Worm (Caenorhabditis elegans) whole organism, L4 larva: ENCODE data around the gene igcm-4.
"Not testable (repeated sequence)": the region's sequence is repeated elsewhere in the genome, so short reads cannot be mapped to it uniquely, and the experiment has no call there.

Experiments
- D1046.2 ChIP-seq: fragments of 200-800 bp; sonication (Bioruptor generic); IDR thresholded peaks from 2 replicates; pipeline ENCODE4 v1.3.6; 2022; ENCODE audit warnings: missing genetic modification characterization, missing compliant biosample characterization
- F26F4.8 ChIP-seq: fragments of 200-800 bp; sonication (Bioruptor generic); conservative IDR thresholded peaks from 2 replicates; pipeline ENCODE4 v1.3.6; 2022; ENCODE audit warnings: missing genetic modification characterization, missing compliant biosample characterization
- F37D6.2 ChIP-seq: sonication (generic microtip); optimal IDR thresholded peaks from 2 replicates; lab custom pipeline; 2016; ENCODE audit warnings: mild to moderate bottlenecking, missing genetic modification characterization, missing compliant biosample characterization
- Y105C5A.15 ChIP-seq: fragments of 200-800 bp; sonication (Bioruptor generic); IDR thresholded peaks from 2 replicates; pipeline ENCODE4 v1.3.6; 2022; ENCODE audit warnings: missing genetic modification characterization, missing compliant biosample characterization
- aha-1 ChIP-seq: fragments of 150-350 bp; peaks from one replicate; lab custom pipeline; 2014; ENCODE audit warnings: missing biosample characterization, missing genetic modification characterization
- ceh-32 ChIP-seq: sonication (generic microtip); optimal IDR thresholded peaks from 2 replicates; lab custom pipeline; 2016; ENCODE audit warnings: mild to moderate bottlenecking, missing genetic modification characterization, missing compliant biosample characterization; ENCODE audit not compliant: poor library complexity
- ceh-44 ChIP-seq: fragments of 200-800 bp; sonication (Bioruptor generic); IDR thresholded peaks from 2 replicates; pipeline ENCODE4 v1.3.6; 2022; ENCODE audit warnings: missing genetic modification reagents, missing genetic modification characterization, missing compliant biosample characterization
- daf-12 ChIP-seq: fragments of 150-350 bp; optimal IDR thresholded peaks from 2 replicates; lab custom pipeline; 2014; ENCODE audit warnings: missing biosample characterization, missing genetic modification reagents, missing genetic modification characterization
- daf-16 ChIP-seq, 3 experiments: sonication (generic microtip); optimal IDR thresholded peaks; 2 replicates each; lab custom pipeline; 2016 to 2017; ENCODE audit warnings: missing genetic modification characterization in 3 of 3, missing genetic modification reagents in 3 of 3, mild to moderate bottlenecking in 2 of 3, missing compliant biosample characterization in 2 of 3, missing biosample characterization in 1 of 3, moderate library complexity in 1 of 3
- dmd-6 ChIP-seq: fragments of 200-800 bp; sonication (Bioruptor generic); IDR thresholded peaks from 2 replicates; pipeline ENCODE4 v1.3.6; 2022; ENCODE audit warnings: missing genetic modification reagents, missing genetic modification characterization, missing compliant biosample characterization
- dve-1 ChIP-seq: sonication (generic microtip); optimal IDR thresholded peaks from 2 replicates; lab custom pipeline; 2017; ENCODE audit warnings: antibody characterized with exemption, mild to moderate bottlenecking, missing genetic modification characterization, missing compliant biosample characterization; ENCODE audit not compliant: insufficient read depth
- egl-27 ChIP-seq: sonication (generic microtip); optimal IDR thresholded peaks from 3 replicates; lab custom pipeline; 2017; ENCODE audit warnings: missing biosample characterization, missing genetic modification reagents, missing genetic modification characterization
- gei-8 ChIP-seq: fragments of 200-800 bp; sonication (Bioruptor generic); optimal IDR thresholded peaks from 2 replicates; lab custom pipeline; 2018; ENCODE audit warnings: mild to moderate bottlenecking, missing genetic modification characterization, missing compliant biosample characterization
- hlh-11 ChIP-seq: fragments of 200-800 bp; sonication (Bioruptor generic); optimal IDR thresholded peaks from 2 replicates; lab custom pipeline; 2018; ENCODE audit warnings: mild to moderate bottlenecking, missing genetic modification characterization, missing compliant biosample characterization
- lsy-2 ChIP-seq, 2 experiments: fragments of 150-350 bp in 1 of 2; sonication (generic microtip) in 1 of 2; optimal IDR thresholded peaks; 2 replicates each; lab custom pipeline; 2014 to 2017; ENCODE audit warnings: missing biosample characterization in 2 of 2, missing genetic modification characterization in 2 of 2
- mdl-1 ChIP-seq, 2 experiments: fragments of 150-350 bp in 1 of 2; sonication (generic microtip) in 1 of 2; optimal IDR thresholded peaks; 2 replicates each; lab custom pipeline; 2014 to 2017; ENCODE audit warnings: missing biosample characterization in 2 of 2, missing genetic modification characterization in 2 of 2
- mdt-29 ChIP-seq: fragments of 200-800 bp; sonication (Bioruptor generic); IDR thresholded peaks from 2 replicates; pipeline ENCODE4 v1.3.6; 2022; ENCODE audit warnings: missing genetic modification reagents, missing genetic modification characterization, missing compliant biosample characterization
- mep-1 ChIP-seq: fragments of 150-350 bp; sonication (generic microtip); optimal IDR thresholded peaks from 3 replicates; lab custom pipeline; 2014; ENCODE audit warnings: missing biosample characterization, missing genetic modification characterization
- mxl-3 ChIP-seq: fragments of 200-800 bp; sonication (Bioruptor generic); optimal IDR thresholded peaks from 2 replicates; lab custom pipeline; 2018; ENCODE audit warnings: mild to moderate bottlenecking, missing genetic modification characterization, missing compliant biosample characterization
- nhr-111 ChIP-seq: fragments of 200-800 bp; sonication (Bioruptor generic); optimal IDR thresholded peaks from 2 replicates; lab custom pipeline; 2018; ENCODE audit warnings: mild to moderate bottlenecking, missing genetic modification characterization, missing compliant biosample characterization
- nhr-28 ChIP-seq: fragments of 150-350 bp; optimal IDR thresholded peaks from 2 replicates; lab custom pipeline; 2014; ENCODE audit warnings: missing biosample characterization, missing genetic modification characterization
- nhr-41 ChIP-seq: fragments of 200-800 bp; sonication (Bioruptor generic); IDR thresholded peaks from 2 replicates; pipeline ENCODE4 v1.3.6; 2022; ENCODE audit warnings: missing genetic modification reagents, missing genetic modification characterization, missing compliant biosample characterization
- nhr-77 ChIP-seq: fragments of 150-350 bp; optimal IDR thresholded peaks from 2 replicates; lab custom pipeline; 2014; ENCODE audit warnings: missing biosample characterization, missing genetic modification characterization
- php-3 ChIP-seq: fragments of 200-800 bp; sonication (Bioruptor generic); IDR thresholded peaks from 2 replicates; pipeline ENCODE4 v1.3.6; 2022; ENCODE audit warnings: missing genetic modification reagents, missing genetic modification characterization, missing compliant biosample characterization
- pqm-1 ChIP-seq: sonication (generic microtip); optimal IDR thresholded peaks from 2 replicates; lab custom pipeline; 2017; ENCODE audit warnings: missing biosample characterization, missing genetic modification characterization
- saeg-2 ChIP-seq: fragments of 200-800 bp; sonication (Bioruptor generic); IDR thresholded peaks from 2 replicates; pipeline ENCODE4 v1.3.6; 2022; ENCODE audit warnings: missing genetic modification reagents, missing genetic modification characterization, missing compliant biosample characterization
- set-16 ChIP-seq: fragments of 200-800 bp; sonication (Bioruptor generic); IDR thresholded peaks from 2 replicates; pipeline ENCODE4 v1.3.6; 2022; ENCODE audit warnings: missing genetic modification reagents, missing genetic modification characterization, missing compliant biosample characterization
- spr-3 ChIP-seq: fragments of 200-800 bp; sonication (Bioruptor generic); optimal IDR thresholded peaks from 2 replicates; lab custom pipeline; 2018; ENCODE audit warnings: mild to moderate bottlenecking, missing genetic modification characterization, missing compliant biosample characterization
- tra-1 ChIP-seq: fragments of 200-800 bp; sonication (Bioruptor generic); IDR thresholded peaks from 2 replicates; pipeline ENCODE4 v1.3.6; 2022; ENCODE audit warnings: missing genetic modification reagents, missing genetic modification characterization, missing compliant biosample characterization
- unc-130 ChIP-seq: sonication (generic microtip); optimal IDR thresholded peaks from 2 replicates; lab custom pipeline; 2016; ENCODE audit warnings: missing genetic modification reagents, missing genetic modification characterization, missing compliant biosample characterization
- unc-39 ChIP-seq: sonication (generic microtip); optimal IDR thresholded peaks from 2 replicates; lab custom pipeline; 2017; ENCODE audit warnings: missing biosample characterization, missing genetic modification characterization
- unc-62 ChIP-seq, 3 experiments: fragments of 150-350 bp in 1 of 3; sonication (generic microtip); optimal IDR thresholded peaks in 2 of 3; peaks in 1 of 3; 1 replicate in 1 of 3; 2 replicates in 2 of 3; lab custom pipeline; 2014 to 2017; ENCODE audit warnings: missing biosample characterization in 3 of 3, missing genetic modification characterization in 3 of 3, missing genetic modification reagents in 3 of 3, missing genotype in 1 of 3
- ztf-11 ChIP-seq: fragments of 150-350 bp; optimal IDR thresholded peaks from 2 replicates; lab custom pipeline; 2014; ENCODE audit warnings: missing biosample characterization, missing genetic modification characterization
- ztf-7 ChIP-seq: fragments of 150-350 bp; optimal IDR thresholded peaks from 2 replicates; lab custom pipeline; 2014; ENCODE audit warnings: missing biosample characterization, missing genetic modification characterization

The igcm-4 gene

DNA sequence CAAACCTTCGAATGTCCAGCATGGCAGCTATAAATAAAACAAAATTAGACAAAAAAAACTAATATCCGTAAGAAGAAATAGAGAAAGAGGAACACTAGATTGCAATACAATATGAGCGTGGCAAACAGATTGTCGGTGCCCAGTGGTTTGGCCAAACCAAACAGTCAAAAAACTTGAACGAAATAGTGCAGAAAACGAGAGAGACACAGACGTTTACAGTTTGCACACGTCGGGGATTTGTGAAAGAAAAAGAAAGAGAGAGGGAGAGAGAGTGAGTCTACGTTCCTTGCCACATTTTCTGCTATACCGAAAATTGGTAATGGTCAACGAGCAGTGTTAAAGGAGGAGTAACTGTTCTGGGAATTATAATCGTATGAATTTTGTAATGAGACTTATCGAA is 11.0 kb downstream of the igcm-4 start, which contains the start of gene ergi-1 (continued):
- TF ChIP-seq saeg-2 (GFP tag; lab: Robert Waterston, UW) = no peak
- TF ChIP-seq tra-1 (GFP tag; lab: Robert Waterston, UW) = no peak
- TF ChIP-seq D1046.2 (GFP tag; lab: Robert Waterston, UW) = no peak

DNA sequence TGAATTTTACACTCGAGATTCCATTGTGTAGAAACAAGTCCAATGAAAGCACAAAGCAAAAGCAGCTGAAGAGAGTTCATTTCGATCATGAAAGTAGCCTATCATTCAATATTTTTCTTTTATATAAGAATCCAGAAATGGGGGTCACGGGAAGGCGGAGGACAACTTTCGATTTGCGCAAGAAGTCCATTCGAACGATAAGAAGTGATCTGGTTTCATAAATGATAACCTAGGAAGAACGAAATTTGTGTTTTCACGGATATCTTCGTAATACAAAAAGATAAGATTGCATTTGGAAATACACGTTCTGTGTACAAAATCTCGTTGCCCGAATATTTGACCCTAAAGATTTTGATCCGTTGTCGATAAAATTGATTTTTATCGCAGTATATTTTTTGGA is 14.7 kb downstream of the igcm-4 start, which contains the start of gene Y102A11A.5:
TSS of gene Y102A11A.5 (minus strand) at position 175 of the 400 bp plus-strand sequence.
- TF ChIP-seq nhr-28 (tag; lab: Kevin White, UChicago) = peak; percentile 36
- no peak for TF ChIP-seq mdl-1 (tag; optimal IDR thresholded peaks at IDR 0.05; lab: Kevin White, UChicago)
- TF ChIP-seq unc-39 = no peak
- no peak for TF ChIP-seq nhr-41 (GFP tag; lab: Robert Waterston, UW)
- no peak for TF ChIP-seq daf-12 (tag; lab: Kevin White, UChicago)
- TF ChIP-seq mxl-3 = no peak
- no peak for TF ChIP-seq unc-62 (GFP tag; optimal IDR thresholded peaks at IDR 0.05 in 1 of 2; lab: Kevin White, UChicago)
- TF ChIP-seq unc-62 (tag; optimal IDR thresholded peaks at IDR 0.05; lab: Kevin White, UChicago) = no peak
- TF ChIP-seq, all 104 proteins: peak for 1

DNA sequence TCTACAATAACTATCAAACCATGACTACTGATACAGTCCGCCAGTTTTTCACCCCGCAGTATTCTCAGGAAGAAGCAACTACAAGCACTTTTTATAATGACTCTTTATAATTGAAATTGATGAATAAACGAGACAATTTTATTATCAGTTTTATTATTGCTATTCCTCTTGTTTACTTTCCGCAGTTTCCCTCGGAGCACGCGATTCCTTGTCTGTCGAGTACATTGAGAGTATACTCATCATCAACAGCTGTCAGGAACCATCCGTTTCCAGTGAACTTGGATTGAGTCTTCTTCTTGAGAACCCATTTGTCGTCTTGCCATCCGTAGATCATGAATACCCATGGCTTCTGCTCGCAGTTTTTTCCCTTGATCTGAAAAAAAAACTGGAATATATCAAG is 15.3 kb downstream of the igcm-4 start:
- no peak for TF ChIP-seq set-16 (GFP tag; lab: Robert Waterston, UW)
- TF ChIP-seq nhr-77 (tag; lab: Kevin White, UChicago) = no peak
- 0 out of 2 replicates have a peak, but pooled peaks have one; percentile 12 for TF ChIP-seq php-3 (GFP tag; lab: Robert Waterston, UW)
- TF ChIP-seq daf-16 (GFP tag; optimal IDR thresholded peaks at IDR 0.05; lab: Kevin White, UChicago) = no peak
- TF ChIP-seq daf-16 (tag; optimal IDR thresholded peaks at IDR 0.05; lab: Kevin White, UChicago) = peak; percentile 93
- TF ChIP-seq mdt-29 = no peak
- TF ChIP-seq Y105C5A.15 (GFP tag; lab: Robert Waterston, UW) = no peak
- peak; percentile 34 for TF ChIP-seq aha-1 (tag; lab: Kevin White, UChicago)

- TF ChIP-seq gei-8; dve-1 (tag; lab: Kevin White, UChicago); ztf-7 (tag; lab: Kevin White, UChicago): not testable (repeated sequence)
- TF ChIP-seq, all 104 proteins: peak for 0; not testable (repeated sequence) for 104
These were observed 19.8 kb downstream of the igcm-4 start, which contains the start of gene Y102A11A.2 for ce11 chrX:2026342-2026741. TSS of gene Y102A11A.2 (plus strand) at chrX:2026642.

ce11 chrX:2025405-2025804 is 20.8 kb downstream of the igcm-4 start:
- TF ChIP-seq hlh-11 = peak; percentile 10
- peak; percentile 71 for TF ChIP-seq dmd-6
- TF ChIP-seq php-3 (GFP tag; lab: Robert Waterston, UW) = peak; percentile 67; the same call in 1 of the 2 replicates
- TF ChIP-seq daf-16 (GFP tag; optimal IDR thresholded peaks at IDR 0.05; lab: Kevin White, UChicago) = not testable (repeated sequence)
- TF ChIP-seq daf-16 (tag; optimal IDR thresholded peaks at IDR 0.05; lab: Kevin White, UChicago) = peak; percentile 28
- TF ChIP-seq tra-1 (GFP tag; lab: Robert Waterston, UW) = peak; percentile 64; the same call in 1 of the 2 replicates

DNA sequence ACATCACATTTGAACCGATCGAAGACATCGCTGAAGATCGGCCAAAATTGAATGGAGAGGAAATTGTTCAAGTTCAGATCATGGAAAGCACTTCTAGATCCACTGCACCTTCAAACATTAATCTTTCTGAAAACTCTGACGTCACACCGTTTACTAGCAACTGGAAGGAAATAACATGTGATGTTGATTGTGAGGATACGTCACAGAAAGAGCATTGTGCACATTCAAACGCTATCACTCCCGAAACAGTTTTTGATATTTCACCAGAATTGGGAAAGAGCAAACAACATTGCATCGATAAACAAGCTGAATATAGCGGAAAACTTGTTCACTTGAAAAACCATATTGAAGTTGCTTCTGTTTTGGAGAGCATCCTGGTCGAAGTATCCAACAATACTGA is 24.6 kb downstream of the igcm-4 start:
- TF ChIP-seq ceh-44 (GFP tag; lab: Robert Waterston, UW) (no peak), F37D6.2 (tag; lab: Kevin White, UChicago) (no peak), ceh-32 (tag; lab: Kevin White, UChicago) (no peak), nhr-111 (GFP tag; lab: Kevin White, UChicago) (no peak), dve-1 (tag; lab: Kevin White, UChicago) (peak; percentile 29), nhr-77 (tag; lab: Kevin White, UChicago) (peak; percentile 55), ztf-11 (tag; lab: Kevin White, UChicago) (no peak), mep-1 (no peak), nhr-28 (tag; lab: Kevin White, UChicago) (peak; percentile 56), F26F4.8 (no peak), pqm-1 (tag; lab: Kevin White, UChicago) (peak; percentile 45), unc-130 (GFP tag; lab: Kevin White, UChicago) (no peak), lsy-2 (tag; optimal IDR thresholded peaks at IDR 0.05; lab: Kevin White, UChicago) (no peak), egl-27 (tag; lab: Kevin White, UChicago) (no peak), daf-16 (GFP tag; optimal IDR thresholded peaks at IDR 0.05; lab: Kevin White, UChicago) (no peak), daf-16 (tag; optimal IDR thresholded peaks at IDR 0.05; lab: Kevin White, UChicago) (peak; percentile 95), spr-3 (GFP tag; lab: Kevin White, UChicago) (no peak)
